Worm (Caenorhabditis elegans) whole organism, L2 larva: ENCODE measurements around the gene srsx-22.

Experiments
- C34F6.9 ChIP-seq: fragments of 150-350 bp; optimal IDR thresholded peaks from 2 replicates; lab custom pipeline; 2014; ENCODE audit warnings: missing biosample characterization, missing genetic modification characterization
- F13H6.1 ChIP-seq: sonication (generic microtip); optimal IDR thresholded peaks from 2 replicates; lab custom pipeline; 2016; ENCODE audit warnings: missing genetic modification characterization, missing compliant biosample characterization
- R02D3.7 ChIP-seq: fragments of 150-350 bp; optimal IDR thresholded peaks from 2 replicates; lab custom pipeline; 2014; ENCODE audit warnings: missing biosample characterization, missing genetic modification characterization
- aly-2 ChIP-seq: fragments of 150-350 bp; optimal IDR thresholded peaks from 2 replicates; lab custom pipeline; 2014; ENCODE audit warnings: missing biosample characterization, missing genetic modification characterization
- ceh-16 ChIP-seq: fragments of 150-350 bp; optimal IDR thresholded peaks from 2 replicates; lab custom pipeline; 2014; ENCODE audit warnings: missing biosample characterization, missing genetic modification characterization
- ceh-82 ChIP-seq: fragments of 150-350 bp; optimal IDR thresholded peaks from 2 replicates; lab custom pipeline; 2014; ENCODE audit warnings: missing biosample characterization, missing genetic modification characterization
- crh-2 ChIP-seq: sonication (generic microtip); optimal IDR thresholded peaks from 2 replicates; lab custom pipeline; 2017; ENCODE audit warnings: missing biosample characterization, missing genetic modification characterization
- egl-27 ChIP-seq: sonication (generic microtip); optimal IDR thresholded peaks from 3 replicates; lab custom pipeline; 2017; ENCODE audit warnings: missing biosample characterization, missing genetic modification reagents, missing genetic modification characterization
- fos-1 ChIP-seq: fragments of 150-350 bp; optimal IDR thresholded peaks from 2 replicates; lab custom pipeline; 2014; ENCODE audit warnings: missing biosample characterization, missing genetic modification characterization
- gmeb-1 ChIP-seq: fragments of 150-350 bp; optimal IDR thresholded peaks from 2 replicates; lab custom pipeline; 2014; ENCODE audit warnings: missing biosample characterization, missing genetic modification characterization
- lin-11 ChIP-seq: fragments of 150-350 bp; sonication (generic microtip); optimal IDR thresholded peaks from 2 replicates; lab custom pipeline; 2014; ENCODE audit warnings: missing biosample characterization, missing genetic modification characterization, inconsistent platforms, mixed read lengths
- lin-13 ChIP-seq: fragments of 150-350 bp; optimal IDR thresholded peaks from 2 replicates; lab custom pipeline; 2014; ENCODE audit warnings: missing biosample characterization, missing genetic modification reagents, missing genetic modification characterization
- lin-39 ChIP-seq: fragments of 150-350 bp; optimal IDR thresholded peaks from 2 replicates; lab custom pipeline; 2014; ENCODE audit warnings: missing biosample characterization, missing genetic modification reagents, missing genetic modification characterization
- lsy-2 ChIP-seq, 2 experiments: fragments of 150-350 bp in 1 of 2; sonication (generic microtip) in 1 of 2; optimal IDR thresholded peaks; 2 replicates each; lab custom pipeline; 2014 to 2017; ENCODE audit warnings: missing biosample characterization in 2 of 2, missing genetic modification characterization in 2 of 2
- mab-5 ChIP-seq: fragments of 150-350 bp; optimal IDR thresholded peaks from 2 replicates; lab custom pipeline; 2014; ENCODE audit warnings: missing biosample characterization, missing genetic modification characterization
- mbf-1 ChIP-seq: sonication (generic microtip); optimal IDR thresholded peaks from 2 replicates; lab custom pipeline; 2017; ENCODE audit warnings: missing biosample characterization, missing genetic modification characterization
- mdl-1 ChIP-seq, 2 experiments: fragments of 150-350 bp in 1 of 2; sonication (generic microtip) in 1 of 2; optimal IDR thresholded peaks; 2 replicates each; lab custom pipeline; 2017; ENCODE audit warnings: missing biosample characterization in 2 of 2, missing genetic modification characterization in 2 of 2
- nhr-10 ChIP-seq: sonication (generic microtip); optimal IDR thresholded peaks from 2 replicates; lab custom pipeline; 2017; ENCODE audit warnings: missing biosample characterization, missing genetic modification characterization
- nhr-12 ChIP-seq: fragments of 150-350 bp; optimal IDR thresholded peaks from 2 replicates; lab custom pipeline; 2014; ENCODE audit warnings: missing biosample characterization, missing genetic modification characterization
- nhr-23 ChIP-seq: fragments of 150-350 bp; optimal IDR thresholded peaks from 2 replicates; lab custom pipeline; 2014; ENCODE audit warnings: missing biosample characterization, missing genetic modification reagents, missing genetic modification characterization
- nhr-237 ChIP-seq: fragments of 150-350 bp; optimal IDR thresholded peaks from 2 replicates; lab custom pipeline; 2014; ENCODE audit warnings: missing biosample characterization, missing genetic modification characterization
- nhr-25 ChIP-seq: fragments of 150-350 bp; sonication (generic microtip); optimal IDR thresholded peaks from 3 replicates; lab custom pipeline; 2014; ENCODE audit warnings: missing biosample characterization, missing genetic modification characterization
- nhr-77 ChIP-seq: fragments of 150-350 bp; optimal IDR thresholded peaks from 2 replicates; lab custom pipeline; 2014; ENCODE audit warnings: missing biosample characterization, missing genetic modification characterization
- sma-3 ChIP-seq: sonication (generic microtip); optimal IDR thresholded peaks from 2 replicates; lab custom pipeline; 2016; ENCODE audit warnings: missing genetic modification reagents, missing genetic modification characterization, missing compliant biosample characterization
- sma-9 ChIP-seq, 2 experiments: fragments of 150-350 bp in 1 of 2; sonication (generic microtip) in 1 of 2; optimal IDR thresholded peaks; 2 replicates each; lab custom pipeline; 2014 to 2016; ENCODE audit warnings: missing genetic modification characterization in 2 of 2, mild to moderate bottlenecking in 1 of 2, missing biosample characterization in 1 of 2, missing compliant biosample characterization in 1 of 2, missing genetic modification reagents in 1 of 2, moderate library complexity in 1 of 2
- snpc-4 ChIP-seq: fragments of 150-350 bp; optimal IDR thresholded peaks from 2 replicates; lab custom pipeline; 2014; ENCODE audit warnings: missing biosample characterization, missing genetic modification characterization
- unc-39 ChIP-seq: fragments of 150-350 bp; optimal IDR thresholded peaks from 2 replicates; lab custom pipeline; 2014; ENCODE audit warnings: missing biosample characterization, missing genetic modification characterization
- unc-55 ChIP-seq: fragments of 150-350 bp; sonication (generic microtip); optimal IDR thresholded peaks from 3 replicates; lab custom pipeline; 2014; ENCODE audit warnings: missing biosample characterization, missing genetic modification reagents, missing genetic modification characterization
- zag-1 ChIP-seq: fragments of 150-350 bp; optimal IDR thresholded peaks from 2 replicates; lab custom pipeline; 2014; ENCODE audit warnings: missing biosample characterization, missing genetic modification characterization
- ztf-4 ChIP-seq: fragments of 150-350 bp; optimal IDR thresholded peaks from 2 replicates; lab custom pipeline; 2014; ENCODE audit warnings: missing biosample characterization, missing genetic modification characterization

The srsx-22 gene

ce11 chrV:8380076-8380475, 28.6 kb downstream of the srsx-22 start:
- TF ChIP-seq lin-39: no peak
- no peak for TF ChIP-seq nhr-12
- TF ChIP-seq ceh-16 (tag; lab: Kevin White, UChicago): no peak
- no peak for TF ChIP-seq nhr-77 (tag; lab: Kevin White, UChicago)
- TF ChIP-seq ceh-82 (tag; lab: Kevin White, UChicago): no peak

- TF ChIP-seq sma-9 (GFP tag; optimal IDR thresholded peaks at IDR 0.05; lab: Kevin White, UChicago) (peak; percentile 51), sma-9 (tag; optimal IDR thresholded peaks at IDR 0.05; lab: Kevin White, UChicago) (no peak), lin-11 (tag; lab: Kevin White, UChicago) (no peak), F13H6.1 (tag; lab: Kevin White, UChicago) (peak; percentile 39), gmeb-1 (tag; lab: Kevin White, UChicago) (no peak), fos-1 (tag; lab: Kevin White, UChicago) (peak; percentile 67), crh-2 (tag; lab: Kevin White, UChicago) (peak; percentile 51)
- TF ChIP-seq, all 48 proteins: peak for 4
Measured at ce11 chrV:8383716-8384115, 32.2 kb downstream of the srsx-22 start, which contains the start of gene F52E1.14. TSS of gene F52E1.14 (plus strand) at chrV:8383922.

- TF ChIP-seq nhr-12 (no peak), nhr-10 (no peak), unc-39 (tag; lab: Kevin White, UChicago) (no peak), egl-27 (tag; lab: Kevin White, UChicago) (no peak), mdl-1 (tag; optimal IDR thresholded peaks at IDR 0.05; lab: Kevin White, UChicago) (no peak), ceh-16 (tag; lab: Kevin White, UChicago) (no peak)
Measured at ce11 chrV:8384809-8385208, 33.3 kb downstream of the srsx-22 start.

- no peak for TF ChIP-seq F13H6.1 (tag; lab: Kevin White, UChicago)
- peak; percentile 65 for TF ChIP-seq fos-1 (tag; lab: Kevin White, UChicago)
- TF ChIP-seq sma-9 (GFP tag; optimal IDR thresholded peaks at IDR 0.05; lab: Kevin White, UChicago): peak; percentile 30
- TF ChIP-seq sma-9 (tag; optimal IDR thresholded peaks at IDR 0.05; lab: Kevin White, UChicago): no peak
Measured at ce11 chrV:8385879-8386530, 34.5 kb downstream of the srsx-22 start, which contains the start of gene hsp-17. TSS of gene hsp-17 (minus strand) at chrV:8385929.

ce11 chrV:8387056-8387455, 35.6 kb downstream of the srsx-22 start, which contains the start of gene gcy-7:
TSS of gene gcy-7 (plus strand) at chrV:8387356.
- TF ChIP-seq nhr-77 (tag; lab: Kevin White, UChicago) (no peak), lsy-2 (tag; optimal IDR thresholded peaks at IDR 0.05; lab: Kevin White, UChicago) (no peak), nhr-23 (no peak), aly-2 (tag; lab: Kevin White, UChicago) (no peak), nhr-25 (tag; lab: Kevin White, UChicago) (no peak), nhr-237 (tag; lab: Kevin White, UChicago) (no peak), R02D3.7 (no peak), mab-5 (tag; lab: Kevin White, UChicago) (no peak), sma-9 (GFP tag; optimal IDR thresholded peaks at IDR 0.05; lab: Kevin White, UChicago) (no peak), sma-9 (tag; optimal IDR thresholded peaks at IDR 0.05; lab: Kevin White, UChicago) (no peak), unc-39 (tag; lab: Kevin White, UChicago) (no peak), unc-55 (no peak)
- TF ChIP-seq, all 48 proteins: peak for 0

- no peak for TF ChIP-seq mab-5 (tag; lab: Kevin White, UChicago)
- no peak for TF ChIP-seq nhr-237 (tag; lab: Kevin White, UChicago)
- TF ChIP-seq snpc-4 (tag; lab: Kevin White, UChicago): no peak
- no peak for TF ChIP-seq fos-1 (tag; lab: Kevin White, UChicago)
- TF ChIP-seq lsy-2 (tag; optimal IDR thresholded peaks at IDR 0.05; lab: Kevin White, UChicago): no peak
- no peak for TF ChIP-seq lin-13 (GFP tag; lab: Kevin White, UChicago)
- TF ChIP-seq C34F6.9: no peak
- no peak for TF ChIP-seq unc-55
- no peak for TF ChIP-seq ztf-4 (tag; lab: Kevin White, UChicago)
- TF ChIP-seq unc-39 (tag; lab: Kevin White, UChicago): no peak
- TF ChIP-seq mdl-1 (tag; optimal IDR thresholded peaks at IDR 0.05; lab: Kevin White, UChicago): no peak
- no peak for TF ChIP-seq mbf-1 (tag; lab: Kevin White, UChicago)
- TF ChIP-seq sma-3 (GFP tag; lab: Kevin White, UChicago): no peak
- no peak for TF ChIP-seq zag-1 (tag; lab: Kevin White, UChicago)
- TF ChIP-seq, all 48 proteins: peak for 0
Measured at ce11 chrV:8389307-8389706, 37.8 kb downstream of the srsx-22 start.
